Worm (Caenorhabditis elegans): Measurements from ENCODE around the gene enu-3.6.

DNA sequence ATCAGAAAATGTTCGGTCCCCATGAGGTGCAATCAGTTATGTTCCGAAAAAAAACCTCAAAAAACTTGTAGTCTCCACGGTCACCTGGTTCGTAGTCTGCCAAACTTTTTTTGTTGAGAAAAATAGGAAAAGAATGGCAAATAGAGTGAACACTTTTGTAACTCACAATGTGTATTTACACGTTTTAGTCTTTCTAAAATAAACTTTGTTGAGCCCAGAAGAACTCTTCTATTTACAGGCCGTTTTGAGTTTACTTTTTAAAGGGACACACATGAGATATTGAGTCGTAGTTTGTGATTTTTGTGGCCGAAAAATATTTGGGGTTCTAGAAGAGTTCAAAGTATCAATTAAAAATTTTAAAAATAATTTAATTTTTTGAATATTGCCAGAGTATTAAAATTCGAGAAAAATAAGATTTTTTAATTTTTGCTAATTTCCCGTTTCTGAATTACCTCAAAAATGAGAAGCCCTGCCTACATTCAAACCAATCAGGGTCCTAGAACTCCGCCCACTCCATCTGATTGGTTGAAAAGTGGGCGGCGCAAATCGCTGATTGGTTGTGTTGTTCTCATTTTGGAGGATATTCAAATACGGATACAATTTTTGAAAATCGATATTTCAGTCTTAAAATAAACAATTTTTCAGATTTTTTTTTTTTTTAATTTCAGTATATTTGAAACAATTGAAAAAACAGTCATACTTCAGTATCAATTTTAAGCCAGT is 15.6 kb upstream of the enu-3.6 start:
- TF ChIP-seq zag-1 (tag; optimal IDR thresholded peaks at IDR 0.05): no peak
- TF ChIP-seq elt-2 (tag; optimal IDR thresholded peaks at IDR 0.05): no peak
- TF ChIP-seq nhr-237 (tag; optimal IDR thresholded peaks at IDR 0.05): no peak
- TF ChIP-seq nhr-23 (tag; optimal IDR thresholded peaks at IDR 0.05): no peak
- TF ChIP-seq snpc-4 (tag; optimal IDR thresholded peaks at IDR 0.05): no peak
- peak; percentile 89 for TF ChIP-seq nfya-1 (tag; optimal IDR thresholded peaks at IDR 0.05; ENCODE audit: insufficient read depth)
- TF ChIP-seq nhr-28 (tag; optimal IDR thresholded peaks at IDR 0.05): no peak
- TF ChIP-seq jun-1 (tag; optimal IDR thresholded peaks at IDR 0.05): no peak
- no peak for TF ChIP-seq egl-27 (tag; optimal IDR thresholded peaks at IDR 0.05)
- no peak for TF ChIP-seq fos-1 (tag; optimal IDR thresholded peaks at IDR 0.05)
- no peak for TF ChIP-seq nhr-25 (tag; optimal IDR thresholded peaks at IDR 0.05)
- no peak for TF ChIP-seq lin-39 (tag; optimal IDR thresholded peaks at IDR 0.05)
- TF ChIP-seq nhr-76 (tag; optimal IDR thresholded peaks at IDR 0.05): no peak
